Worm (Caenorhabditis elegans): Measurements from ENCODE around the gene K11D12.7.

The K11D12.7 gene

DNA sequence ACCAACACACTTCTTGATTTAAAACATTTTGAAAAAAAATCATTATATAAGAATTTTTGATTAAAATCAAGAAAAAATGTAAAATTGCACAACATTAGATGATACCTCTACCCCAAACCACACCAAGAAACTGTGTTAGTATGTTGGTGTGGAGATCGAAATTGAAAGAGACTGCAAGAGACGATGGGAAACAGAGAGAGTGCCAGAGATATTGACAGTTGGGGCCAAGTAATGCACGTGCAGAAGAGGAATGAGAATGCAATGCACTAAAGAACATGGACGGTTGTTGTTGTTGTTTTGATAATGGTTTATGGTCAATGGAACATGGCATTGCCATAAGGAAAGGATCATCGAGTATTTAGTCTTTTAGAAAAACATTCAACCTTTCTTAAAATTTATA is 4.1 kb downstream of the K11D12.7 start (continued):
- TF ChIP-seq Y116A8C.19 (tag; optimal IDR thresholded peaks at IDR 0.05; ENCODE audit: borderline replicate concordance) (no peak), ets-5 (GFP tag; IDR thresholded peaks at IDR 0.05) (no peak), zip-4 (GFP tag; optimal IDR thresholded peaks at IDR 0.05) (no peak), nhr-84 (tag; optimal IDR thresholded peaks at IDR 0.05) (no peak), grh-1 (GFP tag; IDR thresholded peaks at IDR 0.05) (no peak), nhr-28 (tag; optimal IDR thresholded peaks at IDR 0.05) (no peak), elt-3 (tag; optimal IDR thresholded peaks at IDR 0.05) (peak in 1 of 6 experiments; percentile 42), fkh-10 (GFP tag; optimal IDR thresholded peaks at IDR 0.05) (no peak), tbx-2 (tag; optimal IDR thresholded peaks at IDR 0.05) (peak; percentile 7), lin-13 (GFP tag; optimal IDR thresholded peaks at IDR 0.05) (no peak), mdl-1 (tag; optimal IDR thresholded peaks at IDR 0.05) (peak in 1 of 2 experiments; percentile 86), unc-98 (GFP tag; IDR thresholded peaks at IDR 0.05) (no peak), ztf-4 (tag; optimal IDR thresholded peaks at IDR 0.05) (no peak), ceh-90 (tag; optimal IDR thresholded peaks at IDR 0.05) (no peak), ceh-88 (GFP tag; IDR thresholded peaks at IDR 0.05) (no peak), snpc-4 (tag; optimal IDR thresholded peaks at IDR 0.05) (no peak), dsc-1 (tag; optimal IDR thresholded peaks at IDR 0.05) (no peak), nhr-20 (tag; optimal IDR thresholded peaks at IDR 0.05) (peak; percentile 42), nhr-76 (tag; optimal IDR thresholded peaks at IDR 0.05) (no peak), isw-1 (GFP tag; IDR thresholded peaks at IDR 0.05) (no peak), lin-14 (GFP tag; optimal IDR thresholded peaks at IDR 0.05) (peak; percentile 69), nhr-71 (tag; optimal IDR thresholded peaks at IDR 0.05) (peak; percentile 57)

DNA sequence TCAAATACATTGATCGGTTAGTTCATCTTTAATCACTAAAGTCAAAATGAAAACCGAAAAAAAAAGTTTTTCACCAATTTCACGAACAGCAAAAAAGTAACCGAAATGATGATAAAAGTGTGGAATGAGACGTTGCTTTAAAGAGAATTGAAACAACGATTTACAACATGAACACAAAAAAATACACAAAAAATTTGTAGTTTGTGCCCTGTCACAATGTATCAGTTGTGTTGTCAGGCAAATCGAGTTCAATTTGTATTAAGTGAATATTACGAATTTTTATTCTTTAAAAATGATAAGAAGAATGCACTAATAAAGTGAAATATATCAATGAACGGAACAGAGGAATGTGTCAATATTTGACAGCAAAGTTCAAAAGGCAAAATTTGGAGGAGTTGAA is 4.5 kb downstream of the K11D12.7 start:
- TF ChIP-seq skn-1 (tag; optimal IDR thresholded peaks at IDR 0.05): peak; percentile 3
- TF ChIP-seq pax-3 (tag; optimal IDR thresholded peaks at IDR 0.05): no peak

DNA sequence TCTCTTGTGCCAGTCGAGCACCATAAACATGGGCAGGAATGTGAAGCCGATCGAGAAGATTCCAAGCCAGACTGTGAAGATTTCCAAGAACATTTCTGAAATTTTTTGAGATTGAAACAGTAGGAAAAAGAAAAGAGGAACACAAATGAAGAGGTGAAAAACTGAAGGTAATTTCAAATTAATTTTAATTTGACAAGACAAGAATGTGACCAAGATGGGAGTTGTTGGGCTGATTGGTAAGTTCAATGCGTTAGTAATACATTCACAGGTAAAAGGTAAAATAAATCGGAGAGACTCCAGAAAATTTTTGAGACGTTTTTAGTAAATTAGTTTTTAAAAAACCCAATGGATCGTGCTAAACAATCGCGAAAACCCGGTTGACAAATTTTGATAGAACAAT is 5.5 kb downstream of the K11D12.7 start, which contains the start of gene swt-7:
Gene swt-7 (minus strand): TSS at position 101 of the 400 bp plus-strand sequence.
- TF ChIP-seq nhr-71 (tag; optimal IDR thresholded peaks at IDR 0.05) (no peak), C04F5.9 (tag; optimal IDR thresholded peaks at IDR 0.05) (no peak), unc-30 (tag; optimal IDR thresholded peaks at IDR 0.05) (no peak), ztf-11 (tag; optimal IDR thresholded peaks at IDR 0.05) (no peak), hlh-4 (tag; optimal IDR thresholded peaks at IDR 0.05) (no peak), unc-98 (GFP tag; IDR thresholded peaks at IDR 0.05) (no peak)

DNA sequence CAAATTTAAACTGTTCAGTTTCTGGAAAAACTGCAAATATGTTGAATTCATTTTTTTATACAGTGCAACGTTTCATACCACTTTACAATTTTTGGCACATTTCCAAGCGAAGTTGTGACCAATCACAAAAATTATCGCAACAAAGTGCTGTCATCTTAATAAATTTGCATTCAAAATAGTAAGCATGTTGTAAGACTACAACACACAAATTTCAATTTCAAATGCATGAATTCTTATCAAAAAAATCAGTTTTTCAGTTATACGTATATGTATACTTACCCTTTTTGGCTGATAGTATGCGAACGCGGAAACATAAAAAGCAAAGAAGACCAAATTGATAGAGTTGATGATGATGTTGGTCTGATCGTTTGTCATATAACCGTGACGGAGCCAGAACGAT is 6.1 kb downstream of the K11D12.7 start:
- no peak for TF ChIP-seq efl-1 (optimal IDR thresholded peaks at IDR 0.05)
- TF ChIP-seq efl-1 (GFP tag; optimal IDR thresholded peaks at IDR 0.05 in 1 of 2): peak in 1 of 2 experiments; percentile 83
- peak; percentile 66 for TF ChIP-seq elt-2 (tag; optimal IDR thresholded peaks at IDR 0.05)
- TF ChIP-seq hpl-2 (GFP tag; optimal IDR thresholded peaks at IDR 0.05): no peak
- peak; percentile 18 for TF ChIP-seq lin-14 (GFP tag; optimal IDR thresholded peaks at IDR 0.05)

DNA sequence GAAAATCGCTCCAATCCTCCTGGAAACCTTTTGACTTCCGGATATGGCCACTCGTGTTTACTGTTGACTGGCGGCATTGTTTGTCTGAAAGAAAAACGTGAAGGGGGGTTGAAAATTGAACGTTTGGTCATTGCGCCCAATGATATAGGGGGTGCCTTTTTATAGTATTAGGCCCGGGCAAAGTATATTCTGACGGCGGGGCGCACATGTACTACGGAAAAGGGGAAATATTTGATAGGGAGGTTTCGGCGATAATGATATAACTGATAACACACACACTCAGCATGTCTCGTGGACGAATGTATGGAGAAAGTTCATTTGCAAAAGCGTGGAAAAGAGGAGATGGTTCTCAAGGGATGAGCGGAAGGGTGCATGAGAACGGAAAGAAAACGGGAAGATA is 8.6 kb downstream of the K11D12.7 start, which contains the start of gene cpt-4:
Gene cpt-4 (minus strand): TSS at position 84 of the 400 bp plus-strand sequence.
- TF ChIP-seq blmp-1 (tag; optimal IDR thresholded peaks at IDR 0.05): peak; percentile 50
- TF ChIP-seq nhr-19 (GFP tag; conservative IDR thresholded peaks at IDR 0.05): no peak
- peak; percentile 63 for TF ChIP-seq pqm-1 (tag; optimal IDR thresholded peaks at IDR 0.05)
- TF ChIP-seq zip-4 (GFP tag; optimal IDR thresholded peaks at IDR 0.05): no peak
- TF ChIP-seq lin-14 (GFP tag; optimal IDR thresholded peaks at IDR 0.05): peak; percentile 33
- TF ChIP-seq unc-130 (tag; optimal IDR thresholded peaks at IDR 0.05): no peak
- peak; percentile 30 for TF ChIP-seq nhr-85 (tag)
- no peak for TF ChIP-seq C34B4.2 (tag; optimal IDR thresholded peaks at IDR 0.05)
- TF ChIP-seq lin-35 (GFP tag; optimal IDR thresholded peaks at IDR 0.05): peak in 1 of 2 experiments; percentile 10
- no peak for TF ChIP-seq hlh-17 (GFP tag; optimal IDR thresholded peaks at IDR 0.05; ENCODE audit: borderline replicate concordance)
- TF ChIP-seq hpl-2 (GFP tag; optimal IDR thresholded peaks at IDR 0.05): no peak
- no peak for TF ChIP-seq swsn-7 (tag; optimal IDR thresholded peaks at IDR 0.05)
- TF ChIP-seq elt-2 (tag; optimal IDR thresholded peaks at IDR 0.05): peak; percentile 79
- TF ChIP-seq mdl-1 (tag; optimal IDR thresholded peaks at IDR 0.05): peak in 1 of 2 experiments; percentile 33
- TF ChIP-seq elt-3 (tag; optimal IDR thresholded peaks at IDR 0.05): peak in 1 of 6 experiments; percentile 36
- TF ChIP-seq snu-23 (GFP tag; optimal IDR thresholded peaks at IDR 0.05): no peak
- no peak for TF ChIP-seq skn-1 (tag; optimal IDR thresholded peaks at IDR 0.05)
- TF ChIP-seq lin-13 (GFP tag; optimal IDR thresholded peaks at IDR 0.05): no peak
- TF ChIP-seq pax-3 (tag; optimal IDR thresholded peaks at IDR 0.05): no peak

Data from whole organism, L1 larva.